Worm (Caenorhabditis elegans) whole organism, L4 larva: ENCODE measurements around the gene C08E8.4.

Source experiments
- ama-1 ChIP-seq: fragments of 150-350 bp; optimal IDR thresholded peaks from 2 replicates; lab custom pipeline; 2014; ENCODE audit warnings: inconsistent platforms, mixed read lengths
- ceh-28 ChIP-seq: fragments of 150-350 bp; optimal IDR thresholded peaks from 2 replicates; lab custom pipeline; 2014; ENCODE audit warnings: missing biosample characterization, missing genetic modification reagents, missing genetic modification characterization
- ces-1 ChIP-seq: fragments of 150-350 bp; sonication (generic microtip); optimal IDR thresholded peaks from 4 replicates; lab custom pipeline; 2014; ENCODE audit warnings: missing biosample characterization, missing genetic modification reagents, missing genetic modification characterization
- daf-16 ChIP-seq, 3 experiments: sonication (generic microtip); optimal IDR thresholded peaks; 2 replicates each; lab custom pipeline; 2016 to 2017; ENCODE audit warnings: missing genetic modification characterization in 3 of 3, missing genetic modification reagents in 3 of 3, mild to moderate bottlenecking in 2 of 3, missing compliant biosample characterization in 2 of 3, missing biosample characterization in 1 of 3, moderate library complexity in 1 of 3
- duxl-1 ChIP-seq: sonication (generic microtip); optimal IDR thresholded peaks from 2 replicates; lab custom pipeline; 2016; ENCODE audit warnings: mild to moderate bottlenecking, missing genetic modification characterization, moderate library complexity, missing compliant biosample characterization; ENCODE audit not compliant: poor library complexity
- fkh-10 ChIP-seq: fragments of 150-350 bp; optimal IDR thresholded peaks from 2 replicates; lab custom pipeline; 2014; ENCODE audit warnings: missing biosample characterization, missing genetic modification reagents, missing genetic modification characterization
- lin-1 ChIP-seq: fragments of 200-800 bp; sonication (Bioruptor generic); IDR thresholded peaks from 2 replicates; pipeline ENCODE4 v1.3.6; 2022; ENCODE audit warnings: missing genetic modification reagents, missing genetic modification characterization, missing compliant biosample characterization
- mdl-1 ChIP-seq, 2 experiments: fragments of 150-350 bp in 1 of 2; sonication (generic microtip) in 1 of 2; optimal IDR thresholded peaks; 2 replicates each; lab custom pipeline; 2014 to 2017; ENCODE audit warnings: missing biosample characterization in 2 of 2, missing genetic modification characterization in 2 of 2
- mep-1 ChIP-seq: fragments of 150-350 bp; sonication (generic microtip); optimal IDR thresholded peaks from 3 replicates; lab custom pipeline; 2014; ENCODE audit warnings: missing biosample characterization, missing genetic modification characterization
- snpc-4 ChIP-seq: fragments of 150-350 bp; optimal IDR thresholded peaks from 2 replicates; lab custom pipeline; 2014; ENCODE audit warnings: missing biosample characterization, missing genetic modification characterization
- zag-1 ChIP-seq: fragments of 150-350 bp; optimal IDR thresholded peaks from 2 replicates; lab custom pipeline; 2014; ENCODE audit warnings: missing biosample characterization, missing genetic modification characterization

ce11 chrV:18402743-18403142 lies 31.1 kb downstream of the C08E8.4 start:
- TF ChIP-seq daf-16 (GFP tag; optimal IDR thresholded peaks at IDR 0.05; lab: Kevin White, UChicago): no peak
- TF ChIP-seq daf-16 (tag; optimal IDR thresholded peaks at IDR 0.05; lab: Kevin White, UChicago): no peak
- TF ChIP-seq ama-1 (lab: Kevin White, UChicago): no peak
- TF ChIP-seq duxl-1: no peak
- TF ChIP-seq lin-1: no peak
- no peak for TF ChIP-seq zag-1
- TF ChIP-seq mep-1 (tag; lab: Kevin White, UChicago): no peak
- TF ChIP-seq snpc-4 (tag; lab: Kevin White, UChicago): no peak
- no peak for TF ChIP-seq ceh-28
- TF ChIP-seq ces-1 (GFP tag; lab: Kevin White, UChicago): no peak
- TF ChIP-seq fkh-10 (GFP tag; lab: Kevin White, UChicago): no peak
- no peak for TF ChIP-seq mdl-1 (tag; optimal IDR thresholded peaks at IDR 0.05; lab: Kevin White, UChicago)
